Fruit fly (Drosophila melanogaster) whole organism, embryonic: Measurements from ENCODE around the gene CG31525.
A peak's percentile ranks its signal among the peaks of the same experiment; 100 is the strongest.

ENCODE experiments used
- Abd-B ChIP-seq: fragments of 200-800 bp; sonication (Bioruptor generic); optimal IDR thresholded peaks from 2 replicates; lab custom pipeline; 2018; ENCODE audit warnings: missing biosample characterization, mild to moderate bottlenecking, missing genetic modification characterization, moderate library complexity
- Atf-2 ChIP-seq: fragments of 200-800 bp; sonication (Bioruptor generic); optimal IDR thresholded peaks from 2 replicates; lab custom pipeline; 2016; ENCODE audit warnings: missing biosample characterization, missing genetic modification characterization
- Atf3 ChIP-seq: fragments of 200-800 bp; sonication (Bioruptor generic); optimal IDR thresholded peaks from 3 replicates; lab custom pipeline; 2016; ENCODE audit warnings: missing biosample characterization, missing genetic modification characterization
- BtbVII ChIP-seq: fragments of 200-800 bp; sonication (Bioruptor generic); optimal IDR thresholded peaks from 3 replicates; lab custom pipeline; 2017; ENCODE audit warnings: missing biosample characterization, mild to moderate bottlenecking, missing genetic modification characterization
- CG10209 ChIP-seq: fragments of 200-800 bp; sonication (Bioruptor generic); optimal IDR thresholded peaks from 3 replicates; lab custom pipeline; 2017; ENCODE audit warnings: missing biosample characterization, mild to moderate bottlenecking, missing genetic modification characterization, missing genetic modification reagents
- CG1024 ChIP-seq: fragments of 200-800 bp; sonication (Bioruptor generic); IDR thresholded peaks from 2 replicates; pipeline ENCODE4 v1.3.6; 2022; ENCODE audit warnings: missing biosample characterization, missing genetic modification characterization
- CG11560 ChIP-seq: fragments of 200-800 bp; sonication (Bioruptor generic); IDR thresholded peaks from 3 replicates; pipeline ENCODE4 v1.3.6; 2022; ENCODE audit warnings: missing biosample characterization, missing genetic modification characterization
- CG12659 ChIP-seq: fragments of 200-800 bp; sonication (Bioruptor generic); optimal IDR thresholded peaks from 3 replicates; lab custom pipeline; 2017; ENCODE audit warnings: mild to moderate bottlenecking, missing biosample characterization, missing genetic modification reagents, missing genetic modification characterization
- CG12942 ChIP-seq: fragments of 200-800 bp; sonication (Bioruptor generic); optimal IDR thresholded peaks from 3 replicates; lab custom pipeline; 2016; ENCODE audit warnings: missing biosample characterization, missing genetic modification characterization
- CG13287 ChIP-seq: fragments of 200-800 bp; sonication (Bioruptor generic); IDR thresholded peaks from 2 replicates; pipeline ENCODE4 v1.3.6; 2022; ENCODE audit warnings: missing biosample characterization, missing genetic modification characterization; ENCODE audit not compliant: partially characterized antibody
- CG14014 ChIP-seq: fragments of 200-800 bp; sonication (Bioruptor generic); IDR thresholded peaks from 2 replicates; pipeline ENCODE4 v1.3.6; 2022; ENCODE audit warnings: missing biosample characterization, missing genetic modification characterization
- CG14710 ChIP-seq: fragments of 200-800 bp; sonication (Bioruptor generic); optimal IDR thresholded peaks from 3 replicates; lab custom pipeline; 2019; ENCODE audit warnings: missing biosample characterization, mild to moderate bottlenecking, missing genetic modification characterization, moderate library complexity
- CG14860 ChIP-seq: fragments of 200-800 bp; sonication (Bioruptor generic); IDR thresholded peaks from 3 replicates; pipeline ENCODE4 v1.3.6; 2022; ENCODE audit warnings: missing biosample characterization, missing genetic modification characterization; ENCODE audit not compliant: partially characterized antibody
- CG17359 ChIP-seq: fragments of 200-800 bp; sonication (Bioruptor generic); optimal IDR thresholded peaks from 3 replicates; lab custom pipeline; 2018; ENCODE audit warnings: missing biosample characterization, mild to moderate bottlenecking, missing genetic modification characterization, moderate library complexity
- CG18011 ChIP-seq: fragments of 200-800 bp; sonication (Bioruptor generic); optimal IDR thresholded peaks from 2 replicates; lab custom pipeline; 2017; ENCODE audit warnings: missing biosample characterization, missing genetic modification characterization, mild to moderate bottlenecking, moderate library complexity, missing genotype
- CG18599 ChIP-seq: fragments of 200-800 bp; sonication (Bioruptor generic); optimal IDR thresholded peaks from 3 replicates; lab custom pipeline; 2017; ENCODE audit warnings: missing biosample characterization, missing genetic modification characterization, mild to moderate bottlenecking, moderate library complexity, missing genetic modification reagents
- CG18619 ChIP-seq: fragments of 200-800 bp; sonication (Bioruptor generic); optimal IDR thresholded peaks from 3 replicates; lab custom pipeline; 2017; ENCODE audit warnings: missing biosample characterization, mild to moderate bottlenecking, missing genetic modification characterization
- CG4282 ChIP-seq: fragments of 200-800 bp; sonication (Bioruptor generic); optimal IDR thresholded peaks from 2 replicates; lab custom pipeline; 2016; ENCODE audit warnings: missing biosample characterization, missing genetic modification characterization
- CG4707 ChIP-seq: fragments of 200-800 bp; sonication (Bioruptor generic); optimal IDR thresholded peaks from 2 replicates; lab custom pipeline; 2018; ENCODE audit warnings: missing biosample characterization, mild to moderate bottlenecking, missing genetic modification characterization, moderate library complexity
- CG7271 ChIP-seq: fragments of 200-800 bp; sonication (Bioruptor generic); optimal IDR thresholded peaks from 2 replicates; lab custom pipeline; 2018; ENCODE audit warnings: missing biosample characterization, mild to moderate bottlenecking, missing genetic modification characterization, moderate library complexity
- CG7839 ChIP-seq: fragments of 200-800 bp; sonication (Bioruptor generic); optimal IDR thresholded peaks from 3 replicates; lab custom pipeline; 2018; ENCODE audit warnings: missing biosample characterization, mild to moderate bottlenecking, missing genetic modification characterization, moderate library complexity
- CG8359 ChIP-seq: fragments of 200-800 bp; sonication (Bioruptor generic); optimal IDR thresholded peaks from 2 replicates; lab custom pipeline; 2017; ENCODE audit warnings: missing biosample characterization, mild to moderate bottlenecking, missing genetic modification characterization, borderline replicate concordance
- ERR ChIP-seq: fragments of 200-800 bp; sonication (Bioruptor generic); optimal IDR thresholded peaks from 2 replicates; lab custom pipeline; 2016; ENCODE audit warnings: missing biosample characterization, missing genetic modification characterization
- HLH4C ChIP-seq: fragments of 200-800 bp; sonication (Bioruptor generic); IDR thresholded peaks from 3 replicates; pipeline ENCODE4 v1.3.6; 2022; ENCODE audit warnings: missing biosample characterization, missing genetic modification characterization; ENCODE audit not compliant: partially characterized antibody
- Hr3 ChIP-seq: fragments of 200-800 bp; sonication (Bioruptor generic); optimal IDR thresholded peaks from 3 replicates; lab custom pipeline; 2016; ENCODE audit warnings: missing biosample characterization, missing genetic modification characterization
- Hr51 ChIP-seq, 2 experiments: fragments of 200-800 bp; sonication (Bioruptor generic); optimal IDR thresholded peaks; 2 replicates in 1 of 2; 3 replicates in 1 of 2; lab custom pipeline; 2016 to 2018; ENCODE audit warnings: missing biosample characterization in 2 of 2, missing genetic modification characterization in 2 of 2, mild to moderate bottlenecking in 1 of 2, moderate library complexity in 1 of 2
- Mad ChIP-seq: fragments of 200-800 bp; sonication (Bioruptor generic); optimal IDR thresholded peaks from 2 replicates; lab custom pipeline; 2016; ENCODE audit warnings: missing biosample characterization, missing genetic modification characterization
- Med ChIP-seq: fragments of 200-800 bp; sonication (Bioruptor generic); peaks from one replicate; lab custom pipeline; 2016; ENCODE audit warnings: missing biosample characterization, missing genetic modification characterization, mild to moderate bottlenecking, inconsistent platforms, moderate library complexity
- NC2β ChIP-seq: fragments of 200-800 bp; sonication (Bioruptor generic); optimal IDR thresholded peaks from 2 replicates; lab custom pipeline; 2016; ENCODE audit warnings: missing biosample characterization, missing genetic modification characterization
- NFAT ChIP-seq: fragments of 200-800 bp; sonication (Bioruptor generic); IDR thresholded peaks from 2 replicates; pipeline ENCODE4 v1.3.6; 2022; ENCODE audit warnings: missing biosample characterization, missing genetic modification characterization
- Neu2 ChIP-seq: fragments of 200-800 bp; sonication (Bioruptor generic); optimal IDR thresholded peaks from 3 replicates; lab custom pipeline; 2016; ENCODE audit warnings: missing biosample characterization, missing genetic modification characterization, borderline replicate concordance
- Opbp ChIP-seq: fragments of 200-800 bp; sonication (Bioruptor generic); IDR thresholded peaks from 3 replicates; pipeline ENCODE4 v1.3.6; 2022; ENCODE audit warnings: missing biosample characterization, missing genetic modification characterization; ENCODE audit not compliant: partially characterized antibody
- Tbp ChIP-seq: fragments of >200 bp; optimal IDR thresholded peaks from 2 replicates; lab custom pipeline; 2018; ENCODE audit warnings: missing biosample characterization, missing genetic modification characterization
- bab2 ChIP-seq: fragments of 200-800 bp; sonication (Bioruptor generic); optimal IDR thresholded peaks from 2 replicates; lab custom pipeline; 2016; ENCODE audit warnings: missing biosample characterization, missing genetic modification characterization
- bsh ChIP-seq, 2 experiments: fragments of 200-800 bp; sonication (Bioruptor generic); optimal IDR thresholded peaks; 2 replicates each; lab custom pipeline; 2017 to 2018; ENCODE audit warnings: mild to moderate bottlenecking in 2 of 2, missing biosample characterization in 2 of 2, missing genetic modification characterization in 2 of 2, moderate library complexity in 1 of 2
- cato ChIP-seq: fragments of 200-800 bp; sonication (Bioruptor generic); optimal IDR thresholded peaks from 2 replicates; lab custom pipeline; 2016; ENCODE audit warnings: missing biosample characterization, missing genetic modification characterization, borderline replicate concordance
- jigr1 ChIP-seq: fragments of 200-800 bp; sonication (Bioruptor generic); IDR thresholded peaks from 3 replicates; pipeline ENCODE4 v1.3.6; 2022; ENCODE audit warnings: missing biosample characterization, missing genetic modification characterization
- jumu ChIP-seq: fragments of 200-800 bp; sonication (Bioruptor generic); optimal IDR thresholded peaks from 3 replicates; lab custom pipeline; 2016; ENCODE audit warnings: missing biosample characterization, missing genetic modification characterization
- lmd ChIP-seq: fragments of 200-800 bp; sonication (Bioruptor generic); IDR thresholded peaks from 2 replicates; pipeline ENCODE4 v1.3.6; 2022; ENCODE audit warnings: missing biosample characterization, missing genetic modification characterization
- onecut ChIP-seq: fragments of 200-800 bp; sonication (Bioruptor generic); IDR thresholded peaks from 2 replicates; pipeline ENCODE4 v1.3.6; 2022; ENCODE audit warnings: missing biosample characterization, missing genetic modification characterization
- pb ChIP-seq: fragments of 200-800 bp; sonication (Bioruptor generic); optimal IDR thresholded peaks from 3 replicates; lab custom pipeline; 2016; ENCODE audit warnings: missing biosample characterization, missing genetic modification characterization
- row ChIP-seq: fragments of 200-800 bp; sonication (Bioruptor generic); IDR thresholded peaks from 3 replicates; pipeline ENCODE4 v1.3.6; 2022; ENCODE audit warnings: missing biosample characterization, missing genetic modification characterization
- shn ChIP-seq: fragments of 200-800 bp; sonication (Bioruptor generic); optimal IDR thresholded peaks from 3 replicates; lab custom pipeline; 2016; ENCODE audit warnings: missing biosample characterization, missing genetic modification characterization
- sna ChIP-seq: fragments of 200-800 bp; sonication (Bioruptor generic); IDR thresholded peaks from 2 replicates; pipeline ENCODE4 v1.3.6; 2022; ENCODE audit warnings: missing biosample characterization, missing genetic modification characterization; ENCODE audit not compliant: partially characterized antibody
- so ChIP-seq: fragments of 200-800 bp; sonication (Bioruptor generic); IDR thresholded peaks from 3 replicates; pipeline ENCODE4 v1.3.6; 2022; ENCODE audit warnings: missing biosample characterization, missing genetic modification characterization
- vnd ChIP-seq: fragments of 200-800 bp; sonication (Bioruptor generic); IDR thresholded peaks from 3 replicates; pipeline ENCODE4 v1.3.6; 2022; ENCODE audit warnings: missing biosample characterization, missing genetic modification characterization; ENCODE audit not compliant: partially characterized antibody
- wor ChIP-seq: fragments of 200-800 bp; sonication (Bioruptor generic); IDR thresholded peaks from 2 replicates; pipeline ENCODE4 v1.3.6; 2022; ENCODE audit warnings: missing biosample characterization, missing genetic modification characterization
- z ChIP-seq: fragments of 200-800 bp; sonication (Bioruptor generic); IDR thresholded peaks from 3 replicates; pipeline ENCODE4 v1.3.6; 2022; ENCODE audit warnings: missing biosample characterization, missing genetic modification characterization

Gene CG31525

DNA sequence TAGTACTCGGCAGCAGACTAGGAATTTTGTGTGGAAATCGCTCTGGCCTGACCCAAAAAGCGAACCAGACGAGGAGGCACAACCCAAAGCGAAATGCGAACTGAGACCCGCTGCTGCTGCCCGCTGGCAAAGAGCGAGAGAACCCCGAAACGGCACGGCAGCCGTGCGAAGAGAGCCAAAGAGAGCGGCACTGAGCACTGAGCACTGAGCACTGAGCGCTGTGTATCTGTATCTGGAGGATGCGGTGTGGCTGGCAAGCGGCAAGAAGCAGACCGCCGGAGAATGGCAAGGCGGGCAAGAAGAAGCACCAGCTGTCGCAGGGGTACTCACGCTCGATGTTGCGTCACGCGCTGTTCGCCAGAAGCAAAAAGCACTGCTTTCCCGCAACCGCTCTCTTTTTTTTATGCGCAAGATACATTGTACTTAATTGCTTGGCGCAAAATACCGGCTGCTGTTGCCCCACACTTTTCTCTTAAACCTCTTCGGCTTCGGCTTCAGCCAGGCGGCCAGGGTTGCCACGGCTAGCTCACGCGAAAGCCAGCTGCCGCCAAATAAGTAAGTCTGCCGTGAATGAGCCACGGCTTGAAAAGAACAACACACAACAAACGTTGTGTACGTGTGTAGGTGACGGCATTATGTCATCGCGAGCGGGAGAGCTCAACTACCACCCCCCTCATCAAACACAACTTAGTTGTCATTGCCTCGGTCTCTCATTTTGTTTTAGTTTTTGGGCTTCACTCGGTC is 26.6 kb downstream of the CG31525 start (continued):
- TF ChIP-seq cato (GFP tag; lab: Kevin White, UChicago), result no peak
- peak; percentile 52; the same call in 1 of the 3 replicates for TF ChIP-seq Opbp (GFP tag; lab: Robert Waterston, UW)
- peak in 1 of 2 experiments; percentile 20 for TF ChIP-seq bsh (GFP tag; optimal IDR thresholded peaks at IDR 0.05; lab: Kevin White, UChicago)
- no peak for TF ChIP-seq CG7839 (tag; lab: Kevin White, UChicago)
- no peak for TF ChIP-seq Atf-2
- TF ChIP-seq row (GFP tag; lab: Robert Waterston, UW), result peak; percentile 35; the same call in 1 of the 3 replicates
- peak; percentile 57 for TF ChIP-seq BtbVII
- TF ChIP-seq CG14014, result no peak; the same call in 1 of the 2 replicates
- no peak for TF ChIP-seq ERR (GFP tag; lab: Kevin White, UChicago)
- no peak for TF ChIP-seq jigr1 (GFP tag; lab: Robert Waterston, UW)
- TF ChIP-seq Tbp (GFP tag; lab: Kevin White, UChicago), result no peak
- no peak for TF ChIP-seq CG7271 (tag; lab: Kevin White, UChicago)
- no peak for TF ChIP-seq CG18619
- no peak for TF ChIP-seq pb
- TF ChIP-seq CG17359 (tag; lab: Kevin White, UChicago), result no peak
- peak; percentile 25 for TF ChIP-seq NC2β (GFP tag; lab: Kevin White, UChicago)
- TF ChIP-seq HLH4C (GFP tag; lab: Robert Waterston, UW), result peak; percentile 54; the same call in 2 of the 3 replicates
- no peak for TF ChIP-seq CG1024 (GFP tag; lab: Robert Waterston, UW)
- no peak for TF ChIP-seq shn (GFP tag; lab: Kevin White, UChicago)
- peak; percentile 68 for TF ChIP-seq CG13287 (GFP tag; lab: Robert Waterston, UW)
- no peak for TF ChIP-seq CG8359 (GFP tag; lab: Kevin White, UChicago)
- no peak for TF ChIP-seq CG14710 (tag; lab: Kevin White, UChicago)
- peak; percentile 57 for TF ChIP-seq CG18599 (GFP tag; lab: Kevin White, UChicago)
- TF ChIP-seq CG11560 (tag; lab: Robert Waterston, UW), result no peak
- TF ChIP-seq CG4282, result peak; percentile 13
- TF ChIP-seq Hr3 (GFP tag; lab: Kevin White, UChicago), result no peak
- TF ChIP-seq wor, result no peak
- TF ChIP-seq Med (GFP tag; lab: Kevin White, UChicago), result peak; percentile 87
- peak; percentile 16 for TF ChIP-seq Mad (GFP tag; lab: Kevin White, UChicago)
- no peak for TF ChIP-seq CG12942
- 0 out of 2 replicates have a peak, but pooled peaks have one; percentile 28 for TF ChIP-seq NFAT
- 0 out of 2 replicates have a peak, but pooled peaks have one; percentile 26 for TF ChIP-seq sna
- TF ChIP-seq so (GFP tag; lab: Robert Waterston, UW), result peak; percentile 72; the same call in 2 of the 3 replicates
- TF ChIP-seq CG12659, result peak; percentile 41
- 0 out of 3 replicates have a peak, but pooled peaks have one; percentile 5 for TF ChIP-seq z
- TF ChIP-seq CG10209 (GFP tag; lab: Kevin White, UChicago), result no peak
- TF ChIP-seq lmd (GFP tag; lab: Robert Waterston, UW), result no peak
- TF ChIP-seq Hr51 (GFP tag; optimal IDR thresholded peaks at IDR 0.05; lab: Kevin White, UChicago), result peak in 1 of 2 experiments; percentile 10
- TF ChIP-seq CG14860, result no peak
- no peak for TF ChIP-seq bab2 (GFP tag; lab: Kevin White, UChicago)
- TF ChIP-seq CG18011, result no peak
- TF ChIP-seq jumu (GFP tag; lab: Kevin White, UChicago), result peak; percentile 40
- no peak for TF ChIP-seq CG4707
- peak; percentile 34 for TF ChIP-seq onecut (GFP tag; lab: Robert Waterston, UW)
- TF ChIP-seq Atf3 (GFP tag; lab: Kevin White, UChicago), result peak; percentile 49
- TF ChIP-seq Neu2 (GFP tag; lab: Kevin White, UChicago), result no peak
- TF ChIP-seq vnd (GFP tag; lab: Robert Waterston, UW), result no peak
- TF ChIP-seq Abd-B (GFP tag; lab: Kevin White, UChicago), result no peak
